Worm (Caenorhabditis elegans) whole organism, L4 larva: ENCODE measurements around the gene F32D8.13.

Experiments
- aly-2 ChIP-seq: sonication (generic microtip); optimal IDR thresholded peaks from 2 replicates; lab custom pipeline; 2018; ENCODE audit warnings: missing biosample characterization, missing genetic modification characterization
- ctbp-1 ChIP-seq: fragments of 200-800 bp; sonication (Bioruptor generic); IDR thresholded peaks from 2 replicates; pipeline ENCODE4 v1.3.6; 2022; ENCODE audit warnings: missing genetic modification reagents, missing genetic modification characterization, missing compliant biosample characterization
- daf-12 ChIP-seq: fragments of 150-350 bp; optimal IDR thresholded peaks from 2 replicates; lab custom pipeline; 2014; ENCODE audit warnings: missing biosample characterization, missing genetic modification reagents, missing genetic modification characterization
- egl-27 ChIP-seq: sonication (generic microtip); optimal IDR thresholded peaks from 3 replicates; lab custom pipeline; 2017; ENCODE audit warnings: missing biosample characterization, missing genetic modification reagents, missing genetic modification characterization
- fkh-10 ChIP-seq: fragments of 150-350 bp; optimal IDR thresholded peaks from 2 replicates; lab custom pipeline; 2014; ENCODE audit warnings: missing biosample characterization, missing genetic modification reagents, missing genetic modification characterization
- jun-1 ChIP-seq: fragments of 150-350 bp; optimal IDR thresholded peaks from 2 replicates; lab custom pipeline; 2014; ENCODE audit warnings: missing biosample characterization, missing genetic modification reagents, missing genetic modification characterization
- lin-15B ChIP-seq: fragments of 150-350 bp; sonication (generic microtip); optimal IDR thresholded peaks from 3 replicates; lab custom pipeline; 2014; ENCODE audit warnings: missing biosample characterization, missing genetic modification characterization
- mdt-29 ChIP-seq: fragments of 200-800 bp; sonication (Bioruptor generic); IDR thresholded peaks from 2 replicates; pipeline ENCODE4 v1.3.6; 2022; ENCODE audit warnings: missing genetic modification reagents, missing genetic modification characterization, missing compliant biosample characterization
- nhr-42 ChIP-seq: fragments of 200-800 bp; sonication (Bioruptor generic); IDR thresholded peaks from 2 replicates; pipeline ENCODE4 v1.3.6; 2022; ENCODE audit warnings: missing genetic modification characterization, missing compliant biosample characterization
- nhr-77 ChIP-seq: fragments of 150-350 bp; optimal IDR thresholded peaks from 2 replicates; lab custom pipeline; 2014; ENCODE audit warnings: missing biosample characterization, missing genetic modification characterization
- skn-1 ChIP-seq: fragments of 150-350 bp; optimal IDR thresholded peaks from 2 replicates; lab custom pipeline; 2014; ENCODE audit warnings: missing biosample characterization, missing genetic modification characterization
- unc-62 ChIP-seq, 3 experiments: fragments of 150-350 bp in 1 of 3; sonication (generic microtip); optimal IDR thresholded peaks in 2 of 3; peaks in 1 of 3; 1 replicate in 1 of 3; 2 replicates in 2 of 3; lab custom pipeline; 2014 to 2017; ENCODE audit warnings: missing biosample characterization in 3 of 3, missing genetic modification characterization in 3 of 3, missing genetic modification reagents in 3 of 3, missing genotype in 1 of 3

DNA sequence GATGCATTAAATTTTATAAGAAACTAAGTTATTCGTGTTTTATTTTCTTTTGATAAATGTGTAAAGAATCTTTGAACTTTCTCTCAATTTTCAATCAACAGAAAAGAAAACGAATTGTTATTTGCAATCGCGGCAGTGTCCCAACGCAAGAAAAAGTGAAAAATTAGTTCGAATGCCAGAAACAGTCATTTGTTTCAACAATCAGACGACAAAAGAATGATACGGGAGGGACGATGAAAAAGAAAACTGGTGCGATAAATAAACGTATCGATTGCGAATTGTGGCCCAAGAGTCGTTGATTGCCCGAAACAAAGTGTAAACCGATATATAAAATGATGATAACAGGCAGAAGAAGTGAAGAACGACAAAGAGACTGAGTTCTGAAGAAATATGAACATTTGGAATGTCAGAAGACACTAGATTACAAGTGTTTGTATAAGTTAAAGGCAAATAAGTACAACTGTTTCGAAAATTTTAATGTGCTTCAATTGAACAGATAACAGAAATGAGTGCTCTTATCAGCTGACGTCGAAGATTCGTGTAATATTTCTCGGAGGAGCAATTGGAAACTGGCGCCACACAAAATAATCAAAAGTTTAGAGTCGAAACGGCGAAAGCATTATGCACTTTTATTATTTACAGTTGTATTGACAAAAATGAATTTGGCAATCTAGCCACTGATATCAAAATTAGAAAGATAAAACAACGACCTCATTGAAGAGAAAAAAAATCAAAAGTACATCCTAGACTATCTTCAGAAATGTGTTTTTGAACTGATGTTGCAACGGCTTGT is 18.3 kb downstream of the F32D8.13 start:
- TF ChIP-seq egl-27 (tag; lab: Kevin White, UChicago) = no peak
- TF ChIP-seq ctbp-1 (GFP tag; lab: Robert Waterston, UW) = no peak
- no peak for TF ChIP-seq mdt-29 (GFP tag; lab: Robert Waterston, UW)
- no peak for TF ChIP-seq daf-12 (tag; lab: Kevin White, UChicago)
- TF ChIP-seq lin-15B (tag; lab: Kevin White, UChicago) = no peak
- no peak for TF ChIP-seq jun-1
- TF ChIP-seq skn-1 (tag; lab: Kevin White, UChicago) = no peak
- TF ChIP-seq aly-2 (tag; lab: Kevin White, UChicago) = no peak
- peak; percentile 53 for TF ChIP-seq nhr-77 (tag; lab: Kevin White, UChicago)
- TF ChIP-seq unc-62 (GFP tag; optimal IDR thresholded peaks at IDR 0.05 in 1 of 2; lab: Kevin White, UChicago) = no peak
- TF ChIP-seq unc-62 (tag; optimal IDR thresholded peaks at IDR 0.05; lab: Kevin White, UChicago) = no peak
- no peak for TF ChIP-seq nhr-42 (GFP tag; lab: Robert Waterston, UW)
- TF ChIP-seq fkh-10 (GFP tag; lab: Kevin White, UChicago) = no peak
